Worm (Caenorhabditis elegans): Measurements from ENCODE around the gene dnj-5.

Gene dnj-5

ce11 chrII:6835972-6836595, 22.0 kb downstream of the dnj-5 start:
- TF ChIP-seq him-1 (tag; optimal IDR thresholded peaks at IDR 0.05), result no peak

ce11 chrII:6835500-6835899, 22.6 kb downstream of the dnj-5 start:
- TF ChIP-seq him-1 (tag; optimal IDR thresholded peaks at IDR 0.05), result no peak
- no peak for TF ChIP-seq dao-5 (tag; optimal IDR thresholded peaks at IDR 0.05)
- TF ChIP-seq W03F9.2 (tag; optimal IDR thresholded peaks at IDR 0.05), result no peak

- no peak for TF ChIP-seq dao-5 (tag; optimal IDR thresholded peaks at IDR 0.05)
- peak; percentile 12 for TF ChIP-seq him-1 (tag; optimal IDR thresholded peaks at IDR 0.05)
These were observed 23.5 kb downstream of the dnj-5 start, which contains the start of gene egl-27 for ce11 chrII:6834582-6835058. Gene egl-27 (plus strand): TSS chrII:6835008.

ce11 chrII:6833781-6834339, 24.2 kb downstream of the dnj-5 start:
- TF ChIP-seq W03F9.2 (tag; optimal IDR thresholded peaks at IDR 0.05) (no peak), dao-5 (tag; optimal IDR thresholded peaks at IDR 0.05) (no peak), him-1 (tag; optimal IDR thresholded peaks at IDR 0.05) (no peak)

ce11 chrII:6832695-6833389, 25.3 kb downstream of the dnj-5 start:
- TF ChIP-seq W03F9.2 (tag; optimal IDR thresholded peaks at IDR 0.05), result no peak
- no peak for TF ChIP-seq dao-5 (tag; optimal IDR thresholded peaks at IDR 0.05)
- TF ChIP-seq him-1 (tag; optimal IDR thresholded peaks at IDR 0.05), result no peak

- TF ChIP-seq W03F9.2 (tag; optimal IDR thresholded peaks at IDR 0.05) (no peak), him-1 (tag; optimal IDR thresholded peaks at IDR 0.05) (no peak), dao-5 (tag; optimal IDR thresholded peaks at IDR 0.05) (no peak)
These were observed 25.9 kb downstream of the dnj-5 start for ce11 chrII:6832207-6832606.

- no peak for TF ChIP-seq W03F9.2 (tag; optimal IDR thresholded peaks at IDR 0.05)
- TF ChIP-seq him-1 (tag; optimal IDR thresholded peaks at IDR 0.05), result no peak
- no peak for TF ChIP-seq dao-5 (tag; optimal IDR thresholded peaks at IDR 0.05)
These were observed 26.4 kb downstream of the dnj-5 start for ce11 chrII:6831531-6832201.

- TF ChIP-seq dao-5 (tag; optimal IDR thresholded peaks at IDR 0.05), result no peak
- TF ChIP-seq him-1 (tag; optimal IDR thresholded peaks at IDR 0.05), result no peak
- TF ChIP-seq W03F9.2 (tag; optimal IDR thresholded peaks at IDR 0.05), result no peak
These were observed 27.2 kb downstream of the dnj-5 start for ce11 chrII:6830923-6831322.

ce11 chrII:6830012-6830411, 28.1 kb downstream of the dnj-5 start:
- TF ChIP-seq dao-5 (tag; optimal IDR thresholded peaks at IDR 0.05) (no peak), him-1 (tag; optimal IDR thresholded peaks at IDR 0.05) (no peak), W03F9.2 (tag; optimal IDR thresholded peaks at IDR 0.05) (no peak)

ce11 chrII:6829108-6829507, 29.0 kb downstream of the dnj-5 start:
- TF ChIP-seq dao-5 (tag; optimal IDR thresholded peaks at IDR 0.05), result no peak
- TF ChIP-seq W03F9.2 (tag; optimal IDR thresholded peaks at IDR 0.05), result no peak
- no peak for TF ChIP-seq him-1 (tag; optimal IDR thresholded peaks at IDR 0.05)

ce11 chrII:6828073-6828900, 29.8 kb downstream of the dnj-5 start:
- TF ChIP-seq him-1 (tag; optimal IDR thresholded peaks at IDR 0.05) (peak; percentile 6), dao-5 (tag; optimal IDR thresholded peaks at IDR 0.05) (no peak), W03F9.2 (tag; optimal IDR thresholded peaks at IDR 0.05) (no peak)

ce11 chrII:6827388-6827787, 30.7 kb downstream of the dnj-5 start:
- TF ChIP-seq dao-5 (tag; optimal IDR thresholded peaks at IDR 0.05) (no peak), him-1 (tag; optimal IDR thresholded peaks at IDR 0.05) (no peak), W03F9.2 (tag; optimal IDR thresholded peaks at IDR 0.05) (no peak)

ce11 chrII:6826726-6827125, 31.4 kb downstream of the dnj-5 start:
- TF ChIP-seq dao-5 (tag; optimal IDR thresholded peaks at IDR 0.05) (no peak), him-1 (tag; optimal IDR thresholded peaks at IDR 0.05) (no peak), W03F9.2 (tag; optimal IDR thresholded peaks at IDR 0.05) (no peak)
